Worm (Caenorhabditis elegans) whole organism, L1 larva: ENCODE data around the gene srt-22.

Experiments used
- C16A3.4 ChIP-seq: fragments of 150-350 bp; optimal IDR thresholded peaks from 2 replicates; lab custom pipeline; 2014; ENCODE audit warnings: missing biosample characterization, missing genetic modification characterization
- alr-1 ChIP-seq: fragments of 200-800 bp; sonication (Bioruptor generic); optimal IDR thresholded peaks from 2 replicates; lab custom pipeline; 2018; ENCODE audit warnings: borderline replicate concordance, mild to moderate bottlenecking, missing genetic modification characterization, missing compliant biosample characterization
- ama-1 ChIP-seq: fragments of 150-350 bp; optimal IDR thresholded peaks from 2 replicates; lab custom pipeline; 2014
- blmp-1 ChIP-seq: fragments of 150-350 bp; optimal IDR thresholded peaks from 2 replicates; lab custom pipeline; 2014; ENCODE audit warnings: missing biosample characterization, missing genetic modification characterization
- ceh-63 ChIP-seq: fragments of 200-800 bp; sonication (Bioruptor generic); optimal IDR thresholded peaks from 2 replicates; lab custom pipeline; 2018; ENCODE audit warnings: mild to moderate bottlenecking, missing genetic modification characterization, missing compliant biosample characterization
- ceh-8 ChIP-seq: fragments of 200-800 bp; sonication (Bioruptor generic); optimal IDR thresholded peaks from 2 replicates; lab custom pipeline; 2018; ENCODE audit warnings: mild to moderate bottlenecking, missing genetic modification characterization, moderate library complexity, missing compliant biosample characterization
- ceh-82 ChIP-seq, 3 experiments: fragments of 150-350 bp in 1 of 3; sonication (generic microtip) in 2 of 3; optimal IDR thresholded peaks; 2 replicates each; lab custom pipeline; 2014 to 2017; ENCODE audit warnings: missing biosample characterization in 3 of 3, missing genetic modification characterization in 3 of 3
- ceh-88 ChIP-seq: fragments of 200-800 bp; sonication (Bioruptor generic); IDR thresholded peaks from 2 replicates; pipeline ENCODE4 v1.3.6; 2022; ENCODE audit warnings: missing genetic modification characterization, missing compliant biosample characterization
- ceh-90 ChIP-seq: sonication (generic microtip); optimal IDR thresholded peaks from 2 replicates; lab custom pipeline; 2016; ENCODE audit warnings: missing genetic modification characterization, missing compliant biosample characterization
- dsc-1 ChIP-seq: sonication (generic microtip); optimal IDR thresholded peaks from 2 replicates; lab custom pipeline; 2016; ENCODE audit warnings: mild to moderate bottlenecking, missing genetic modification characterization, missing compliant biosample characterization
- efl-1 ChIP-seq, 4 experiments: fragments of 150-350 bp; optimal IDR thresholded peaks in 3 of 4; peaks in 1 of 4; 1 replicate in 1 of 4; 2 replicates in 3 of 4; lab custom pipeline; 2014; ENCODE audit warnings: missing biosample characterization in 2 of 4, missing genetic modification characterization in 2 of 4, missing genetic modification reagents in 2 of 4
- egl-27 ChIP-seq, 2 experiments: fragments of 150-350 bp in 1 of 2; sonication (generic microtip); optimal IDR thresholded peaks; 3 replicates each; lab custom pipeline; 2017 to 2018; ENCODE audit warnings: missing biosample characterization in 2 of 2, missing genetic modification characterization in 2 of 2, missing genetic modification reagents in 2 of 2
- elt-2 ChIP-seq: sonication (generic microtip); optimal IDR thresholded peaks from 2 replicates; lab custom pipeline; 2016; ENCODE audit warnings: missing genetic modification characterization, mild to moderate bottlenecking, inconsistent platforms, missing compliant biosample characterization, missing genetic modification reagents
- elt-3 ChIP-seq, 6 experiments: fragments of 150-350 bp in 1 of 6; sonication (generic microtip); optimal IDR thresholded peaks; 2 replicates each; lab custom pipeline; 2017 to 2018; ENCODE audit warnings: missing biosample characterization in 6 of 6, missing genetic modification characterization in 6 of 6, inconsistent platforms in 1 of 6
- fkh-10 ChIP-seq: sonication (generic microtip); optimal IDR thresholded peaks from 2 replicates; lab custom pipeline; 2017; ENCODE audit warnings: missing biosample characterization, missing genetic modification reagents, missing genetic modification characterization
- fkh-8 ChIP-seq: sonication (generic microtip); optimal IDR thresholded peaks from 2 replicates; lab custom pipeline; 2016; ENCODE audit warnings: mild to moderate bottlenecking, missing genetic modification characterization, missing compliant biosample characterization
- fos-1 ChIP-seq: fragments of 150-350 bp; optimal IDR thresholded peaks from 2 replicates; lab custom pipeline; 2014; ENCODE audit warnings: missing biosample characterization, missing genetic modification characterization
- hlh-17 ChIP-seq: fragments of 200-800 bp; sonication (Bioruptor generic); optimal IDR thresholded peaks from 2 replicates; lab custom pipeline; 2018; ENCODE audit warnings: missing genetic modification characterization, mild to moderate bottlenecking, missing compliant biosample characterization, moderate library complexity, borderline replicate concordance
- hlh-4 ChIP-seq: sonication (generic microtip); optimal IDR thresholded peaks from 2 replicates; lab custom pipeline; 2016; ENCODE audit warnings: mild to moderate bottlenecking, missing genetic modification characterization, missing compliant biosample characterization
- hpl-2 ChIP-seq: fragments of 150-350 bp; optimal IDR thresholded peaks from 2 replicates; lab custom pipeline; 2014; ENCODE audit warnings: missing biosample characterization, missing genetic modification reagents, missing genetic modification characterization
- irx-1 ChIP-seq: sonication (generic microtip); optimal IDR thresholded peaks from 2 replicates; lab custom pipeline; 2016; ENCODE audit warnings: missing genetic modification characterization, missing compliant biosample characterization
- lin-15B ChIP-seq: fragments of 150-350 bp; sonication (generic microtip); optimal IDR thresholded peaks from 3 replicates; lab custom pipeline; 2014; ENCODE audit warnings: missing biosample characterization, missing genetic modification characterization
- lin-39 ChIP-seq: fragments of 150-350 bp; optimal IDR thresholded peaks from 2 replicates; lab custom pipeline; 2014; ENCODE audit warnings: missing biosample characterization, missing genetic modification reagents, missing genetic modification characterization
- lsy-2 ChIP-seq, 2 experiments: fragments of 150-350 bp; optimal IDR thresholded peaks; 2 replicates each; lab custom pipeline; 2014; ENCODE audit warnings: missing biosample characterization in 2 of 2, missing genetic modification characterization in 2 of 2
- mab-9 ChIP-seq: fragments of 200-800 bp; sonication (Bioruptor generic); IDR thresholded peaks from 2 replicates; pipeline ENCODE4 v1.3.6; 2022; ENCODE audit warnings: missing genetic modification reagents, missing genetic modification characterization, missing compliant biosample characterization
- mdl-1 ChIP-seq, 2 experiments: fragments of 150-350 bp; optimal IDR thresholded peaks; 2 replicates each; lab custom pipeline; 2014 to 2017; ENCODE audit warnings: missing biosample characterization in 2 of 2, missing genetic modification characterization in 2 of 2, inconsistent platforms in 1 of 2
- mep-1 ChIP-seq: fragments of 150-350 bp; optimal IDR thresholded peaks from 2 replicates; lab custom pipeline; 2014; ENCODE audit warnings: missing biosample characterization, missing genetic modification characterization
- nhr-12 ChIP-seq: sonication (generic microtip); optimal IDR thresholded peaks from 2 replicates; lab custom pipeline; 2017; ENCODE audit warnings: missing biosample characterization, missing genetic modification characterization
- nhr-20 ChIP-seq: sonication (generic microtip); optimal IDR thresholded peaks from 2 replicates; lab custom pipeline; 2016; ENCODE audit warnings: mild to moderate bottlenecking, missing genetic modification characterization, missing compliant biosample characterization
- nhr-71 ChIP-seq: sonication (generic microtip); optimal IDR thresholded peaks from 2 replicates; lab custom pipeline; 2016; ENCODE audit warnings: mild to moderate bottlenecking, missing genetic modification characterization, moderate library complexity, missing compliant biosample characterization
- nhr-76 ChIP-seq: sonication (generic microtip); optimal IDR thresholded peaks from 2 replicates; lab custom pipeline; 2017; ENCODE audit warnings: missing biosample characterization, missing genetic modification characterization
- nhr-84 ChIP-seq: sonication (generic microtip); optimal IDR thresholded peaks from 2 replicates; lab custom pipeline; 2017; ENCODE audit warnings: missing biosample characterization, missing genetic modification characterization
- nhr-85 ChIP-seq: sonication (generic microtip); peaks from one replicate; lab custom pipeline; 2016; ENCODE audit warnings: missing genetic modification characterization, inconsistent platforms, missing compliant biosample characterization
- sup-37 ChIP-seq: fragments of 200-800 bp; sonication (Bioruptor generic); optimal IDR thresholded peaks from 2 replicates; lab custom pipeline; 2018; ENCODE audit warnings: mild to moderate bottlenecking, missing genetic modification characterization, missing compliant biosample characterization
- swsn-7 ChIP-seq: sonication (generic microtip); optimal IDR thresholded peaks from 2 replicates; lab custom pipeline; 2016; ENCODE audit warnings: missing genetic modification characterization, missing compliant biosample characterization
- unc-62 ChIP-seq: fragments of 150-350 bp; optimal IDR thresholded peaks from 2 replicates; lab custom pipeline; 2014; ENCODE audit warnings: missing biosample characterization, missing genetic modification reagents, missing genetic modification characterization
- unc-86 ChIP-seq: sonication (generic microtip); optimal IDR thresholded peaks from 2 replicates; lab custom pipeline; 2016; ENCODE audit warnings: missing genetic modification characterization, missing compliant biosample characterization
- vab-15 ChIP-seq: sonication (generic microtip); optimal IDR thresholded peaks from 2 replicates; lab custom pipeline; 2017; ENCODE audit warnings: missing genotype, mild to moderate bottlenecking, missing genetic modification characterization, missing compliant biosample characterization
- xbp-1 ChIP-seq: sonication (generic microtip); optimal IDR thresholded peaks from 2 replicates; lab custom pipeline; 2016; ENCODE audit warnings: missing genetic modification characterization, missing compliant biosample characterization
- ztf-4 ChIP-seq: fragments of 150-350 bp; optimal IDR thresholded peaks from 2 replicates; lab custom pipeline; 2014; ENCODE audit warnings: missing biosample characterization, missing genetic modification characterization

Gene srt-22

DNA sequence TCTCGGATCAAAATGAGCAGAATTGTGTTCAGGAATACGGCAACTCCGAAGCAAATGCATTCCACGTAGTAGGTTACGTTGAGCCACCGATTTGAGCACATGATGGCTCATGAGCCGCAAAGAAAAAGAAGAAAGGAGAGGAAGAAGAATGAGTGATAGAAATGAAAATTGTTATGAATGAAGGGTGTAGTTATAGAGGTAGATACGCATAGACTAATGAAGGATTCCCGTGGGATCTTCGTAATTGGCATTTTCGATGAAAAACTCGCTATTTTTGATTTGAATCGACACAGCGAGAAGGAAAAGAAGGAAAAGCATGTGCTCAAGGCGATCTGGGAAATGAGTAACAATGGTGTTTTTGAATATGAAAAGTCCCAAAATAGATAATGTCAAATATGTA, 21.9 kb downstream of the srt-22 start, which contains the start of gene str-96:
TSS of gene str-96 (minus strand) at position 101 of the 400 bp plus-strand sequence.
- TF ChIP-seq nhr-84 = no peak
- TF ChIP-seq ceh-8 = peak; percentile 86
- peak; percentile 32 for TF ChIP-seq fkh-8 (tag; lab: Kevin White, UChicago)
- no peak for TF ChIP-seq blmp-1
- TF ChIP-seq, all 84 proteins: peak for 2

DNA sequence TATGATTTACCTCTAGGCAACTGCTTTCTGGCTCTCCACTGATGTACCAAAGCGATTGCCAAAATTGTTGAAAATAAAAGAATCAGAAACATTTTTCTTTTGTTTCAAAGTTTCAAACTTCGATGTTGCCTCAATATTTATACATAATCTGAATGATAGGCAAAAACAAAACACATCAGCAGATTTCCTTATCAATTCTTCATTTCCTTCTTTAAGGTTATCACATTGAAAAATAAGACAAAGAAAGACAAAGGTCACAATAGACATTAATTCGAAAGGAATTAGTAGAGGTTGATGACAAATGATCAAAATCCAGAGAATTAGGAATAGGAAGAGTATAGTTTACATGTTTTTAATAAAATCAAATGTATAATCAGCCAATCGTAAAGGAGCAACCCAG, 24.7 kb downstream of the srt-22 start, which contains the start of gene cyp-34A2:
TSS of gene cyp-34A2 (minus strand) at position 101 of the 400 bp plus-strand sequence.
- TF ChIP-seq efl-1 (optimal IDR thresholded peaks at IDR 0.05; lab: Kevin White, UChicago) = no peak
- peak in 1 of 2 experiments; percentile 12 for TF ChIP-seq efl-1 (GFP tag; optimal IDR thresholded peaks at IDR 0.05 in 1 of 2; lab: Kevin White, UChicago)
- no peak for TF ChIP-seq C16A3.4
- TF ChIP-seq elt-2 (tag; lab: Kevin White, UChicago) = no peak
- TF ChIP-seq, all 84 proteins: peak for 1

DNA sequence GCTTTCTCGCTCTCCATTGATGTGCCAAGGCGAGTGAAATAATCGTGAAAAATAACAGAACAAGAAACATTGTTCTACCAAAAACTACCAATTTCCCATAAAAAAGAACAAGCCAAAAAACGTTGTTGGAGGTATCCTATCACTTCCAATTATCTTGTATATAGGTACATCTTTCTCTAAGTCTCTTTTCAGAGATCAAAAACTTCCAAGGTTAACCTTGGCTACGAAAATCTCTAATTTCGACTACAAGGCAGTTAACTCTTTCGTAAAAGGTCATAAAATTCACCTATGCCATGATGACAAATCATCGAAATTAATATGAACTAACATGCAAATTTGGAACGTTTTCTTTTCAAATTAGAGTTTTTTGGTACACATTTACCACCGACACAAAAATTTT, 27.9 kb downstream of the srt-22 start, which contains the start of gene cyp-34A1:
TSS of gene cyp-34A1 (minus strand) at position 101 of the 400 bp plus-strand sequence.
- no peak for TF ChIP-seq mep-1 (tag; lab: Kevin White, UChicago)
- no peak for TF ChIP-seq ztf-4 (tag; lab: Kevin White, UChicago)
- TF ChIP-seq sup-37 = no peak
- no peak for TF ChIP-seq ceh-63 (GFP tag; lab: Kevin White, UChicago)
- no peak for TF ChIP-seq ceh-88 (GFP tag; lab: Robert Waterston, UW)
- no peak for TF ChIP-seq vab-15 (tag; lab: Kevin White, UChicago)

- TF ChIP-seq hlh-17 (GFP tag; lab: Kevin White, UChicago) = no peak
- peak; percentile 28 to 88 (median 78) for TF ChIP-seq elt-3 (tag; optimal IDR thresholded peaks at IDR 0.05; lab: Kevin White, UChicago)
- TF ChIP-seq lsy-2 (tag; optimal IDR thresholded peaks at IDR 0.05; lab: Kevin White, UChicago) = no peak
- no peak for TF ChIP-seq alr-1 (tag; lab: Kevin White, UChicago)
- no peak for TF ChIP-seq ama-1 (lab: Kevin White, UChicago)
- TF ChIP-seq swsn-7 (tag; lab: Kevin White, UChicago) = no peak
- TF ChIP-seq egl-27 (tag; optimal IDR thresholded peaks at IDR 0.05; lab: Kevin White, UChicago) = no peak
- no peak for TF ChIP-seq hpl-2
- TF ChIP-seq unc-86 = no peak
- TF ChIP-seq mdl-1 (tag; optimal IDR thresholded peaks at IDR 0.05; lab: Kevin White, UChicago) = no peak
- peak; percentile 83 for TF ChIP-seq nhr-85 (tag; lab: Kevin White, UChicago)
- no peak for TF ChIP-seq unc-62
- TF ChIP-seq nhr-20 = peak; percentile 42
- TF ChIP-seq mab-9 = no peak
- no peak for TF ChIP-seq fkh-10 (GFP tag; lab: Kevin White, UChicago)
- no peak for TF ChIP-seq hlh-4 (tag; lab: Kevin White, UChicago)
- no peak for TF ChIP-seq xbp-1
- no peak for TF ChIP-seq ceh-8
- no peak for TF ChIP-seq ceh-90 (tag; lab: Kevin White, UChicago)
- no peak for TF ChIP-seq ceh-82 (tag; optimal IDR thresholded peaks at IDR 0.05; lab: Kevin White, UChicago)
- TF ChIP-seq efl-1 (optimal IDR thresholded peaks at IDR 0.05; lab: Kevin White, UChicago) = no peak
- TF ChIP-seq efl-1 (GFP tag; optimal IDR thresholded peaks at IDR 0.05 in 1 of 2; lab: Kevin White, UChicago) = peak in 1 of 2 experiments; percentile 88
- no peak for TF ChIP-seq dsc-1
Measured at ce11 chrV:15285984-15286383, 29.7 kb downstream of the srt-22 start.

- TF ChIP-seq nhr-71 (no peak), lin-15B (tag; lab: Kevin White, UChicago) (no peak), nhr-12 (tag; lab: Kevin White, UChicago) (no peak), lin-39 (tag; lab: Kevin White, UChicago) (no peak), hlh-4 (tag; lab: Kevin White, UChicago) (no peak), egl-27 (tag; optimal IDR thresholded peaks at IDR 0.05; lab: Kevin White, UChicago) (no peak), lsy-2 (tag; optimal IDR thresholded peaks at IDR 0.05; lab: Kevin White, UChicago) (no peak), irx-1 (no peak), nhr-76 (tag; lab: Kevin White, UChicago) (no peak), fos-1 (no peak), dsc-1 (no peak)
Measured at ce11 chrV:15281279-15281949, 34.3 kb downstream of the srt-22 start, which contains the start of the genes srw-19 and srx-51. TSS of gene srw-19 (minus strand) at chrV:15281379. TSS of gene srx-51 (plus strand) at chrV:15281899.
